Worm (Caenorhabditis elegans) whole organism, young adult: Measurements from ENCODE around the gene nhr-214.

Experiments
- B0035.1 ChIP-seq: sonication (generic microtip); optimal IDR thresholded peaks from 2 replicates; lab custom pipeline; 2016; ENCODE audit warnings: missing genetic modification characterization, mild to moderate bottlenecking, missing compliant biosample characterization, missing genotype, missing genetic modification reagents
- B0261.1 ChIP-seq: sonication (generic microtip); optimal IDR thresholded peaks from 2 replicates; lab custom pipeline; 2016; ENCODE audit warnings: mild to moderate bottlenecking, missing genetic modification characterization, moderate library complexity, missing compliant biosample characterization
- D2030.7 ChIP-seq: fragments of 200-800 bp; sonication (Bioruptor generic); IDR thresholded peaks from 2 replicates; pipeline ENCODE4 v1.3.6; 2022; ENCODE audit warnings: missing genetic modification reagents, missing genetic modification characterization, missing compliant biosample characterization
- F22D6.2 ChIP-seq: sonication (generic microtip); optimal IDR thresholded peaks from 2 replicates; lab custom pipeline; 2016; ENCODE audit warnings: mild to moderate bottlenecking, missing genetic modification characterization, missing compliant biosample characterization
- F23B12.7 ChIP-seq: sonication (generic microtip); optimal IDR thresholded peaks from 2 replicates; lab custom pipeline; 2017; ENCODE audit warnings: missing genetic modification characterization, mild to moderate bottlenecking, missing compliant biosample characterization, antibody characterized with exemption, moderate library complexity; ENCODE audit not compliant: insufficient read depth
- F33H1.4 ChIP-seq: fragments of 200-800 bp; sonication (Bioruptor generic); IDR thresholded peaks from 2 replicates; pipeline ENCODE4 v1.3.6; 2022; ENCODE audit warnings: missing genetic modification reagents, missing genetic modification characterization, missing compliant biosample characterization
- F52B5.7 ChIP-seq: sonication (generic microtip); optimal IDR thresholded peaks from 2 replicates; lab custom pipeline; 2016; ENCODE audit warnings: mild to moderate bottlenecking, missing genetic modification characterization, missing compliant biosample characterization
- F55B11.4 ChIP-seq: sonication (generic microtip); optimal IDR thresholded peaks from 2 replicates; lab custom pipeline; 2016; ENCODE audit warnings: missing compliant biosample characterization, missing genetic modification characterization, borderline replicate concordance; ENCODE audit not compliant: insufficient read depth
- K11D2.4 ChIP-seq: fragments of 200-800 bp; sonication (Bioruptor generic); IDR thresholded peaks from 2 replicates; pipeline ENCODE4 v1.3.6; 2022; ENCODE audit warnings: missing genetic modification reagents, missing genetic modification characterization, missing compliant biosample characterization
- K12H6.12 ChIP-seq: fragments of 200-800 bp; sonication (Bioruptor generic); optimal IDR thresholded peaks from 2 replicates; lab custom pipeline; 2018; ENCODE audit warnings: mild to moderate bottlenecking, missing genetic modification characterization, missing compliant biosample characterization
- T07F8.4 ChIP-seq: sonication (generic microtip); optimal IDR thresholded peaks from 2 replicates; lab custom pipeline; 2016; ENCODE audit warnings: mild to moderate bottlenecking, missing genetic modification characterization, moderate library complexity, missing compliant biosample characterization
- T26A5.8 ChIP-seq: sonication (generic microtip); optimal IDR thresholded peaks from 2 replicates; lab custom pipeline; 2016; ENCODE audit warnings: missing genetic modification characterization, missing compliant biosample characterization
- Y53F4B.3 ChIP-seq: fragments of 200-800 bp; sonication (Bioruptor generic); IDR thresholded peaks from 2 replicates; pipeline ENCODE4 v1.3.6; 2022; ENCODE audit warnings: missing genetic modification reagents, missing genetic modification characterization, missing compliant biosample characterization
- Y53G8AR.9 ChIP-seq: fragments of 200-800 bp; sonication (Bioruptor generic); conservative IDR thresholded peaks from 2 replicates; pipeline ENCODE4 v1.3.6; 2022; ENCODE audit warnings: missing genetic modification reagents, missing genetic modification characterization, missing compliant biosample characterization
- Y79H2A.3 ChIP-seq: fragments of 200-800 bp; sonication (Bioruptor generic); conservative IDR thresholded peaks from 2 replicates; pipeline ENCODE4 v1.3.6; 2022; ENCODE audit warnings: missing genetic modification reagents, missing genetic modification characterization, missing compliant biosample characterization
- atf-7 ChIP-seq: sonication (generic microtip); optimal IDR thresholded peaks from 2 replicates; lab custom pipeline; 2017; ENCODE audit warnings: mild to moderate bottlenecking, missing genetic modification characterization, missing compliant biosample characterization
- attf-3 ChIP-seq: fragments of 200-800 bp; sonication (Bioruptor generic); conservative IDR thresholded peaks from 2 replicates; pipeline ENCODE4 v1.3.6; 2022; ENCODE audit warnings: missing genetic modification reagents, missing genetic modification characterization, missing compliant biosample characterization
- ccch-3 ChIP-seq: fragments of 200-800 bp; sonication (Bioruptor generic); optimal IDR thresholded peaks from 2 replicates; lab custom pipeline; 2018; ENCODE audit warnings: mild to moderate bottlenecking, missing genetic modification characterization, missing compliant biosample characterization
- cebp-2 ChIP-seq: fragments of 200-800 bp; sonication (Bioruptor generic); IDR thresholded peaks from 2 replicates; pipeline ENCODE4 v1.3.6; 2022; ENCODE audit warnings: missing genetic modification characterization, missing compliant biosample characterization
- ceh-100 ChIP-seq: fragments of 200-800 bp; sonication (Bioruptor generic); IDR thresholded peaks from 2 replicates; pipeline ENCODE4 v1.3.6; 2022; ENCODE audit warnings: missing genetic modification reagents, missing genetic modification characterization, missing compliant biosample characterization
- dpl-1 ChIP-seq: fragments of 150-350 bp; optimal IDR thresholded peaks from 2 replicates; lab custom pipeline; 2014; ENCODE audit warnings: missing biosample characterization, missing genetic modification reagents, missing genetic modification characterization
- lsl-1 ChIP-seq: fragments of 200-800 bp; sonication (Bioruptor generic); optimal IDR thresholded peaks from 2 replicates; lab custom pipeline; 2018; ENCODE audit warnings: mild to moderate bottlenecking, missing genetic modification characterization, moderate library complexity, missing compliant biosample characterization
- madf-3 ChIP-seq: fragments of 200-800 bp; sonication (Bioruptor generic); IDR thresholded peaks from 2 replicates; pipeline ENCODE4 v1.3.6; 2022; ENCODE audit warnings: missing genetic modification reagents, missing genetic modification characterization, missing compliant biosample characterization
- mel-28 ChIP-seq: sonication (generic microtip); optimal IDR thresholded peaks from 2 replicates; lab custom pipeline; 2016; ENCODE audit warnings: borderline replicate concordance, mild to moderate bottlenecking, missing genetic modification characterization, missing compliant biosample characterization
- mes-4 ChIP-seq: sonication (generic microtip); optimal IDR thresholded peaks from 2 replicates; lab custom pipeline; 2016; ENCODE audit warnings: missing genotype, missing genetic modification characterization, missing compliant biosample characterization
- mxl-1 ChIP-seq: sonication (generic microtip); optimal IDR thresholded peaks from 2 replicates; lab custom pipeline; 2016; ENCODE audit warnings: missing genetic modification characterization, missing compliant biosample characterization
- nfya-2 ChIP-seq: fragments of 200-800 bp; sonication (Bioruptor generic); IDR thresholded peaks from 2 replicates; pipeline ENCODE4 v1.3.6; 2022; ENCODE audit warnings: missing genetic modification reagents, missing genetic modification characterization, missing compliant biosample characterization
- nfyb-1 ChIP-seq: fragments of 200-800 bp; sonication (Bioruptor generic); IDR thresholded peaks from 2 replicates; pipeline ENCODE4 v1.3.6; 2022; ENCODE audit warnings: missing genetic modification reagents, missing genetic modification characterization, missing compliant biosample characterization
- nhr-179 ChIP-seq: sonication (generic microtip); optimal IDR thresholded peaks from 2 replicates; lab custom pipeline; 2016; ENCODE audit warnings: mild to moderate bottlenecking, missing genetic modification characterization, missing compliant biosample characterization
- nhr-27 ChIP-seq: fragments of 200-800 bp; sonication (Bioruptor generic); optimal IDR thresholded peaks from 2 replicates; lab custom pipeline; 2018; ENCODE audit warnings: mild to moderate bottlenecking, missing genetic modification characterization, moderate library complexity, missing compliant biosample characterization
- rpc-1 ChIP-seq, 2 experiments: fragments of 150-350 bp in 1 of 2; sonication (generic microtip) in 1 of 2; optimal IDR thresholded peaks; 2 replicates each; lab custom pipeline; 2014 to 2018; ENCODE audit warnings: missing biosample characterization in 1 of 2, missing genetic modification characterization in 1 of 2, missing genetic modification reagents in 1 of 2, missing genotype in 1 of 2
- sea-2 ChIP-seq: fragments of 200-800 bp; sonication (Bioruptor generic); IDR thresholded peaks from 2 replicates; pipeline ENCODE4 v1.3.6; 2022; ENCODE audit warnings: missing genetic modification characterization, missing compliant biosample characterization
- snpc-1.3 ChIP-seq: sonication (generic microtip); optimal IDR thresholded peaks from 2 replicates; lab custom pipeline; 2017; ENCODE audit warnings: missing genetic modification characterization, mild to moderate bottlenecking, missing compliant biosample characterization, antibody characterized with exemption, moderate library complexity, missing genotype, missing genetic modification reagents; ENCODE audit not compliant: insufficient read depth
- sptf-2 ChIP-seq: fragments of 200-800 bp; sonication (Bioruptor generic); optimal IDR thresholded peaks from 2 replicates; lab custom pipeline; 2018; ENCODE audit warnings: mild to moderate bottlenecking, missing genetic modification characterization, missing compliant biosample characterization
- tbp1 ChIP-seq: fragments of 200-800 bp; sonication (Bioruptor generic); optimal IDR thresholded peaks from 2 replicates; lab custom pipeline; 2018; ENCODE audit warnings: mild to moderate bottlenecking, missing genetic modification characterization, missing compliant biosample characterization
- xnd-1 ChIP-seq: sonication (generic microtip); optimal IDR thresholded peaks from 2 replicates; lab custom pipeline; 2016; ENCODE audit warnings: missing genotype, missing genetic modification reagents, missing genetic modification characterization, missing compliant biosample characterization
- ztf-18 ChIP-seq: sonication (generic microtip); optimal IDR thresholded peaks from 2 replicates; lab custom pipeline; 2016; ENCODE audit warnings: missing genotype, mild to moderate bottlenecking, missing genetic modification characterization, missing compliant biosample characterization
- ztf-22 ChIP-seq: fragments of 200-800 bp; sonication (Bioruptor generic); optimal IDR thresholded peaks from 2 replicates; lab custom pipeline; 2018; ENCODE audit warnings: mild to moderate bottlenecking, missing genetic modification characterization, moderate library complexity, missing compliant biosample characterization
- ztf-28 ChIP-seq: fragments of 200-800 bp; sonication (Bioruptor generic); IDR thresholded peaks from 2 replicates; pipeline ENCODE4 v1.3.6; 2022; ENCODE audit warnings: missing genetic modification reagents, missing genetic modification characterization, missing compliant biosample characterization
- ztf-3 ChIP-seq: fragments of 200-800 bp; sonication (Bioruptor generic); optimal IDR thresholded peaks from 2 replicates; lab custom pipeline; 2018; ENCODE audit warnings: mild to moderate bottlenecking, missing genetic modification characterization, missing compliant biosample characterization

Gene nhr-214

DNA sequence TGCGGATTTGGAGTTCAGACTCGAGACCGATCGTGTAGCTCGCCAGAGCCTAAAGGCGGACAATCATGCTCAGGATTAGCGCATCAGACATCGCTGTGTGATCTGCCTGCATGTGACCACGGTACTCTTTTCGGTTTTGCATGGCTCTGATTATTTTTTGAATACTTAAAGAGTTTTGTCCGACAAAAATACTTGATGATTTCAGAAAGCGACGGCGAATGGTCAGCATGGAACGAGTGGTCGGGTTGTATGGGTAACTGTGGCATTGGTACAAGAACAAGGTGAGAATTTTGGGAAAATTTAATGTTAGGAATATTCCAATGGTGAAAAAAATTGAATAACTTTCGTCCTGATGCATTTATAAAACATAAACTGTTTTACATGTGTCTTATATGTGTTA lies 14.4 kb downstream of the nhr-214 start:
- no peak for TF ChIP-seq ztf-18 (tag; lab: Kevin White, UChicago)
- no peak for TF ChIP-seq T26A5.8 (tag; lab: Kevin White, UChicago)
- TF ChIP-seq Y79H2A.3 (GFP tag; lab: Robert Waterston, UW) = no peak
- TF ChIP-seq F55B11.4 (tag; lab: Kevin White, UChicago) = no peak
- TF ChIP-seq B0261.1 = no peak
- no peak for TF ChIP-seq lsl-1 (GFP tag; lab: Kevin White, UChicago)

DNA sequence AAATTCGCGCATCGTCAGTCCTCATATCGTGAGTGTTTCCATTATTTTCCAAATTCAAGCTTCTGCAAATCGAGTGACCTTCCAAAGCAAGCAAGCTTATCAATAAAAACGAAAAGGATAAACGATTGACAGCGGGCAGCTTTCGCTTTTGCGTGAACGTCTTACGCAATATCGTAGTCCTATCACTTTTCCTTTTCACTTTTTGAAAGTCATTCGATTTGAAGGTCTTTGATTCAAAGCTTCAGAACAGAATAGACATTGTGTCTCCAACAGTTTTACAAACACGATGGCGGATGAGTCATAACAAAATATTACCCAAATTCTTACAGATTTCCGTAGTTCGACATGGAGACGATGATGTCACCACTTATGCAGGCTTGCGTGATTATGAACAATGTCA lies 22.3 kb downstream of the nhr-214 start:
- TF ChIP-seq mel-28 = no peak
- no peak for TF ChIP-seq sea-2 (GFP tag; lab: Robert Waterston, UW)
- TF ChIP-seq ztf-22 = no peak
- no peak for TF ChIP-seq cebp-2
- no peak for TF ChIP-seq nfyb-1
- TF ChIP-seq F23B12.7 (tag; lab: Kevin White, UChicago) = no peak
- no peak for TF ChIP-seq F52B5.7 (tag; lab: Kevin White, UChicago)
- no peak for TF ChIP-seq snpc-1.3 (tag; lab: Kevin White, UChicago)
- TF ChIP-seq nfya-2 (GFP tag; lab: Robert Waterston, UW) = no peak
- no peak for TF ChIP-seq ccch-3 (GFP tag; lab: Kevin White, UChicago)
- TF ChIP-seq K12H6.12 = no peak
- TF ChIP-seq Y53G8AR.9 (GFP tag; lab: Robert Waterston, UW) = no peak
- no peak for TF ChIP-seq B0035.1 (tag; lab: Kevin White, UChicago)
- TF ChIP-seq Y53F4B.3 (GFP tag; lab: Robert Waterston, UW) = no peak
- TF ChIP-seq ceh-100 (GFP tag; lab: Robert Waterston, UW) = no peak
- TF ChIP-seq madf-3 = no peak
- no peak for TF ChIP-seq xnd-1 (tag; lab: Kevin White, UChicago)
- no peak for TF ChIP-seq ztf-28 (GFP tag; lab: Robert Waterston, UW)
- TF ChIP-seq, all 124 proteins: peak for 0

DNA sequence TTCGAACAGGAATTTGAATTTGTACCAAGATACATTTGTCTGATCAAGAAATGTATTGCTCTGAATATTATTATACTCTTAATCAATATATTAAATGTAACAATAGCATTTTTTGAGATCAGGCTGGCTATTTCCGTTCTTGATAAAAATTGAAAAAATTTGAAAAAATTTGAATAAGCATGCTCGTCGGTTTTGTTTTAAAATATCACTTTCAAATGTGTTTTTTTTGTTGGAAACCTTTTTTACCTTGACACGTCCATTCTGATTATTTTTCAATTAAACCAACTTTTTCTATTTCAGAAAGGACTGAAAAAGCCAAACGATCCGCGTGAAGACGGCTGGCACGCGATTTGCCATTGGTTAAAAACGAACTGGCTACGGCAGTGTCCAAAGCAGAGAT lies 23.3 kb downstream of the nhr-214 start, which contains the start of gene adt-1:
TSS of gene adt-1 (plus strand) at position 301 of the 400 bp plus-strand sequence.
- no peak for TF ChIP-seq ztf-3 (GFP tag; lab: Kevin White, UChicago)
- no peak for TF ChIP-seq dpl-1
- TF ChIP-seq mxl-1 (tag; lab: Kevin White, UChicago) = no peak
- TF ChIP-seq tbp1 = no peak
- TF ChIP-seq nhr-27 = no peak
- TF ChIP-seq rpc-1 (optimal IDR thresholded peaks at IDR 0.05; lab: Kevin White, UChicago) = no peak
- no peak for TF ChIP-seq rpc-1 (tag; optimal IDR thresholded peaks at IDR 0.05; lab: Kevin White, UChicago)
- no peak for TF ChIP-seq mes-4 (tag; lab: Kevin White, UChicago)
- TF ChIP-seq K11D2.4 (GFP tag; lab: Robert Waterston, UW) = no peak
- no peak for TF ChIP-seq cebp-2
- no peak for TF ChIP-seq atf-7 (tag; lab: Kevin White, UChicago)
- TF ChIP-seq T07F8.4 = no peak
- no peak for TF ChIP-seq D2030.7
- no peak for TF ChIP-seq nhr-179 (tag; lab: Kevin White, UChicago)
- no peak for TF ChIP-seq F22D6.2 (tag; lab: Kevin White, UChicago)
- no peak for TF ChIP-seq sptf-2 (GFP tag; lab: Kevin White, UChicago)
- no peak for TF ChIP-seq nfyb-1
- TF ChIP-seq attf-3 = no peak
- no peak for TF ChIP-seq F33H1.4
